Worm (Caenorhabditis elegans) whole organism, early embryonic: ENCODE data around the gene D2023.1.

Experiments used
- B0310.2 ChIP-seq: sonication (generic microtip); optimal IDR thresholded peaks from 2 replicates; lab custom pipeline; 2016; ENCODE audit warnings: mild to moderate bottlenecking, missing genetic modification characterization, missing compliant biosample characterization
- ama-1 ChIP-seq: fragments of 150-350 bp; optimal IDR thresholded peaks from 2 replicates; lab custom pipeline; 2014
- ceh-36 ChIP-seq: sonication (generic microtip); optimal IDR thresholded peaks from 2 replicates; lab custom pipeline; 2016; ENCODE audit warnings: missing genetic modification characterization, inconsistent platforms, missing compliant biosample characterization
- hmbx-1 ChIP-seq: sonication (generic microtip); optimal IDR thresholded peaks from 2 replicates; lab custom pipeline; 2016; ENCODE audit warnings: mild to moderate bottlenecking, missing genetic modification characterization, missing compliant biosample characterization
- tbx-11 ChIP-seq: fragments of 200-800 bp; sonication (Bioruptor generic); IDR thresholded peaks from 2 replicates; pipeline ENCODE4 v1.3.6; 2022; ENCODE audit warnings: missing genetic modification characterization, missing compliant biosample characterization
- tra-4 ChIP-seq: sonication (generic microtip); optimal IDR thresholded peaks from 2 replicates; lab custom pipeline; 2017; ENCODE audit warnings: missing genetic modification characterization, missing compliant biosample characterization

DNA sequence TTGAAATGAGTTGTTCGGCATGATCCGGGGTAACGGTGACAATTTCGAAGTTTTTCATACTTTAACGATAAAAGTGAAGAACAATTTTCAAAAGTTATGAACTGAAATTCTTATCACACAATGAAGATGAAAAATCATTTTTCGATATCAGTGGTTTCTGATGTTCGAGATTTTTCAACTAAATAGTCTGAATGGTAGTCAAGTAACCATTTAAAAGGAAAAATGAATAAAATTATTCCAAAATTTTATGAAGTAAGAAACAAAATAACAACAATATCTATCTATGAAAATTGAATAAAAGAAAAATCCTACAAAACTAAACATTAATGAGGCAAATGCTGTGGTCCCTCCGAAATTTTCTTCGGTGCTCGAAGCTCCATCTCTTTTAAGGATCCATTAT, 36.3 kb downstream of the D2023.1 start, which contains the start of gene D2023.4:
- TF ChIP-seq ama-1 (lab: Kevin White, UChicago), result no peak
- no peak for TF ChIP-seq B0310.2 (tag; lab: Kevin White, UChicago)
- TF ChIP-seq hmbx-1, result no peak
- no peak for TF ChIP-seq tbx-11 (GFP tag; lab: Robert Waterston, UW)
- no peak for TF ChIP-seq ceh-36 (tag; lab: Kevin White, UChicago)
- TF ChIP-seq tra-4 (tag; lab: Kevin White, UChicago), result no peak
